Fruit fly (Drosophila melanogaster) whole organism, embryonic: ENCODE data around the gene CG7080.
A peak's percentile ranks its signal among the peaks of the same experiment; 100 is the strongest.

ENCODE experiments used
- BEAF-32 ChIP-seq: fragments of 200-800 bp; sonication (Bioruptor generic); optimal IDR thresholded peaks from 3 replicates; lab custom pipeline; 2017; ENCODE audit warnings: missing biosample characterization, missing genetic modification characterization, mild to moderate bottlenecking, moderate library complexity, missing genetic modification reagents
- Bgb ChIP-seq: fragments of 200-800 bp; sonication (Bioruptor generic); IDR thresholded peaks from 2 replicates; pipeline ENCODE4 v1.3.6; 2022; ENCODE audit warnings: missing biosample characterization, missing genetic modification characterization; ENCODE audit not compliant: partially characterized antibody
- CG13123 ChIP-seq: fragments of 200-800 bp; sonication (Bioruptor generic); optimal IDR thresholded peaks from 2 replicates; lab custom pipeline; 2016; ENCODE audit warnings: missing biosample characterization, missing genetic modification characterization
- CG13287 ChIP-seq: fragments of 200-800 bp; sonication (Bioruptor generic); IDR thresholded peaks from 2 replicates; pipeline ENCODE4 v1.3.6; 2022; ENCODE audit warnings: missing biosample characterization, missing genetic modification characterization; ENCODE audit not compliant: partially characterized antibody
- CG13296 ChIP-seq: fragments of 200-800 bp; sonication (Bioruptor generic); optimal IDR thresholded peaks from 3 replicates; lab custom pipeline; 2018; ENCODE audit warnings: missing biosample characterization, mild to moderate bottlenecking, missing genetic modification characterization
- CG14441 ChIP-seq: fragments of 200-800 bp; sonication (Bioruptor generic); IDR thresholded peaks from 2 replicates; pipeline ENCODE4 v1.3.6; 2022; ENCODE audit warnings: missing biosample characterization, missing genetic modification characterization
- CG15514 ChIP-seq: fragments of 200-800 bp; sonication (Bioruptor generic); optimal IDR thresholded peaks from 3 replicates; lab custom pipeline; 2017; ENCODE audit warnings: missing biosample characterization, missing genetic modification characterization, mild to moderate bottlenecking, moderate library complexity, missing genetic modification reagents
- CG15696 ChIP-seq: fragments of 200-800 bp; sonication (Bioruptor generic); optimal IDR thresholded peaks from 2 replicates; lab custom pipeline; 2019; ENCODE audit warnings: missing biosample characterization, mild to moderate bottlenecking, missing genetic modification characterization, moderate library complexity
- CG17829 ChIP-seq: fragments of 200-800 bp; optimal IDR thresholded peaks from 2 replicates; lab custom pipeline; 2019; ENCODE audit warnings: missing biosample characterization, mild to moderate bottlenecking, missing genetic modification characterization, moderate library complexity
- CG1792 ChIP-seq: fragments of 200-800 bp; sonication (Bioruptor generic); optimal IDR thresholded peaks from 2 replicates; lab custom pipeline; 2016; ENCODE audit warnings: missing biosample characterization, missing genetic modification characterization
- CG2116 ChIP-seq: fragments of 200-800 bp; sonication (Bioruptor generic); optimal IDR thresholded peaks from 3 replicates; lab custom pipeline; 2018; ENCODE audit warnings: missing biosample characterization, mild to moderate bottlenecking, missing genetic modification characterization
- CG34224 ChIP-seq: fragments of 200-800 bp; sonication (Bioruptor generic); IDR thresholded peaks from 3 replicates; pipeline ENCODE4 v1.3.6; 2022; ENCODE audit warnings: missing biosample characterization, missing genetic modification characterization; ENCODE audit not compliant: partially characterized antibody
- CG3838 ChIP-seq: fragments of 200-800 bp; sonication (Bioruptor generic); optimal IDR thresholded peaks from 3 replicates; lab custom pipeline; 2016; ENCODE audit warnings: missing biosample characterization, missing genetic modification characterization
- CG4360 ChIP-seq: fragments of 200-800 bp; sonication (Bioruptor generic); IDR thresholded peaks from 2 replicates; pipeline ENCODE4 v1.3.6; 2022; ENCODE audit warnings: missing biosample characterization, missing genetic modification characterization
- CG5180 ChIP-seq: fragments of 200-800 bp; sonication (Bioruptor generic); optimal IDR thresholded peaks from 3 replicates; lab custom pipeline; 2017; ENCODE audit warnings: missing biosample characterization, missing genetic modification characterization, mild to moderate bottlenecking, moderate library complexity, missing genetic modification reagents
- CG6791 ChIP-seq: fragments of 200-800 bp; sonication (Bioruptor generic); IDR thresholded peaks from 3 replicates; pipeline ENCODE4 v1.3.6; 2022; ENCODE audit warnings: missing biosample characterization, missing genetic modification characterization; ENCODE audit not compliant: partially characterized antibody
- CG7556 ChIP-seq: fragments of 200-800 bp; sonication (Bioruptor generic); optimal IDR thresholded peaks from 2 replicates; lab custom pipeline; 2017; ENCODE audit warnings: missing biosample characterization, mild to moderate bottlenecking, missing genetic modification characterization
- CTCF ChIP-seq: fragments of 200-800 bp; sonication (Bioruptor generic); optimal IDR thresholded peaks from 2 replicates; lab custom pipeline; 2017; ENCODE audit warnings: missing biosample characterization, mild to moderate bottlenecking, missing genetic modification characterization, moderate library complexity
- CkIIα-i1 ChIP-seq: fragments of 200-800 bp; sonication (Bioruptor generic); IDR thresholded peaks from 2 replicates; pipeline ENCODE4 v1.3.6; 2022; ENCODE audit warnings: missing biosample characterization, missing genetic modification characterization
- D ChIP-seq, 2 experiments: fragments of 200-800 bp in 1 of 2; fragments of >200 bp in 1 of 2; sonication (Bioruptor generic) in 1 of 2; optimal IDR thresholded peaks; 2 replicates in 1 of 2; 3 replicates in 1 of 2; lab custom pipeline; 2017; ENCODE audit warnings: mild to moderate bottlenecking in 1 of 2, missing biosample characterization in 1 of 2, missing genetic modification characterization in 1 of 2, missing genetic modification reagents in 1 of 2
- Dll ChIP-seq: fragments of 200-800 bp; sonication (Bioruptor generic); IDR thresholded peaks from 4 replicates; pipeline ENCODE4 v1.3.6; 2022; ENCODE audit warnings: missing biosample characterization, missing genetic modification characterization; ENCODE audit not compliant: partially characterized antibody
- Doc3 ChIP-seq: fragments of 200-800 bp; sonication (Bioruptor generic); IDR thresholded peaks from 3 replicates; pipeline ENCODE4 v1.3.6; 2022; ENCODE audit warnings: missing biosample characterization, missing genetic modification characterization; ENCODE audit not compliant: partially characterized antibody
- Dp ChIP-seq: fragments of 200-800 bp; sonication (Bioruptor generic); optimal IDR thresholded peaks from 2 replicates; lab custom pipeline; 2018; ENCODE audit warnings: missing biosample characterization, mild to moderate bottlenecking, missing genetic modification characterization, moderate library complexity
- Dref ChIP-seq: fragments of 200-800 bp; sonication (Bioruptor generic); IDR thresholded peaks from 2 replicates; pipeline ENCODE4 v1.3.6; 2022; ENCODE audit warnings: missing biosample characterization, missing genetic modification characterization
- E2f2 ChIP-seq: fragments of 200-800 bp; sonication (Bioruptor generic); IDR thresholded peaks from 2 replicates; pipeline ENCODE4 v1.3.6; 2022; ENCODE audit warnings: missing biosample characterization, missing genetic modification characterization
- HLH4C ChIP-seq: fragments of 200-800 bp; sonication (Bioruptor generic); IDR thresholded peaks from 3 replicates; pipeline ENCODE4 v1.3.6; 2022; ENCODE audit warnings: missing biosample characterization, missing genetic modification characterization; ENCODE audit not compliant: partially characterized antibody
- MBD-R2 ChIP-seq: fragments of 200-800 bp; sonication (Bioruptor generic); IDR thresholded peaks from 2 replicates; pipeline ENCODE4 v1.3.6; 2022; ENCODE audit warnings: missing biosample characterization, missing genetic modification characterization
- Opbp ChIP-seq: fragments of 200-800 bp; sonication (Bioruptor generic); IDR thresholded peaks from 3 replicates; pipeline ENCODE4 v1.3.6; 2022; ENCODE audit warnings: missing biosample characterization, missing genetic modification characterization; ENCODE audit not compliant: partially characterized antibody
- Poxn ChIP-seq: fragments of 200-800 bp; sonication (Bioruptor generic); IDR thresholded peaks from 2 replicates; pipeline ENCODE4 v1.3.6; 2022; ENCODE audit warnings: missing biosample characterization, missing genetic modification characterization
- Scr ChIP-seq: fragments of 200-800 bp; sonication (Bioruptor generic); IDR thresholded peaks from 2 replicates; pipeline ENCODE4 v1.3.6; 2022; ENCODE audit warnings: missing biosample characterization, missing genetic modification characterization; ENCODE audit not compliant: partially characterized antibody
- Sry-δ ChIP-seq: fragments of 200-800 bp; sonication (Bioruptor generic); optimal IDR thresholded peaks from 2 replicates; lab custom pipeline; 2016; ENCODE audit warnings: missing biosample characterization, missing genetic modification characterization
- ato ChIP-seq: fragments of 200-800 bp; sonication (Bioruptor generic); IDR thresholded peaks from 2 replicates; pipeline ENCODE4 v1.3.6; 2022; ENCODE audit warnings: missing biosample characterization, missing genetic modification characterization; ENCODE audit not compliant: partially characterized antibody
- bbx ChIP-seq: fragments of 200-800 bp; sonication (Bioruptor generic); IDR thresholded peaks from 2 replicates; pipeline ENCODE4 v1.3.6; 2022; ENCODE audit warnings: missing biosample characterization, missing genetic modification characterization; ENCODE audit not compliant: partially characterized antibody
- chm ChIP-seq: fragments of 200-800 bp; sonication (Bioruptor generic); IDR thresholded peaks from 2 replicates; pipeline ENCODE4 v1.3.6; 2022; ENCODE audit warnings: missing biosample characterization, missing genetic modification characterization
- crp ChIP-seq, 2 experiments: fragments of 200-800 bp; sonication (Bioruptor generic); optimal IDR thresholded peaks; 2 replicates in 1 of 2; 3 replicates in 1 of 2; lab custom pipeline; 2017; ENCODE audit warnings: missing biosample characterization in 2 of 2, missing genetic modification characterization in 2 of 2, mild to moderate bottlenecking in 1 of 2, moderate library complexity in 1 of 2
- gcm2 ChIP-seq: fragments of 200-800 bp; sonication (Bioruptor generic); optimal IDR thresholded peaks from 2 replicates; lab custom pipeline; 2016; ENCODE audit warnings: missing biosample characterization, missing genetic modification characterization
- mam ChIP-seq: fragments of 200-800 bp; sonication (Bioruptor generic); optimal IDR thresholded peaks from 3 replicates; lab custom pipeline; 2016; ENCODE audit warnings: missing biosample characterization, missing genetic modification characterization
- nerfin-2 ChIP-seq: fragments of 200-800 bp; sonication (Bioruptor generic); IDR thresholded peaks from 2 replicates; pipeline ENCODE4 v1.3.6; 2022; ENCODE audit warnings: missing biosample characterization, missing genetic modification characterization; ENCODE audit not compliant: partially characterized antibody
- pzg ChIP-seq: fragments of 200-800 bp; sonication (Bioruptor generic); optimal IDR thresholded peaks from 3 replicates; lab custom pipeline; 2018; ENCODE audit warnings: missing biosample characterization, mild to moderate bottlenecking, missing genetic modification characterization, moderate library complexity
- sens ChIP-seq: fragments of 200-800 bp; sonication (Bioruptor generic); peaks from one replicate; lab custom pipeline; 2016; ENCODE audit warnings: missing biosample characterization, missing genetic modification characterization
- sna ChIP-seq: fragments of 200-800 bp; sonication (Bioruptor generic); IDR thresholded peaks from 2 replicates; pipeline ENCODE4 v1.3.6; 2022; ENCODE audit warnings: missing biosample characterization, missing genetic modification characterization; ENCODE audit not compliant: partially characterized antibody
- stwl ChIP-seq: fragments of 200-800 bp; sonication (Bioruptor generic); optimal IDR thresholded peaks from 3 replicates; lab custom pipeline; 2018; ENCODE audit warnings: missing biosample characterization, mild to moderate bottlenecking, missing genetic modification characterization, moderate library complexity
- twi ChIP-seq: fragments of 200-800 bp; optimal IDR thresholded peaks from 2 replicates; lab custom pipeline; 2019; ENCODE audit warnings: missing biosample characterization, mild to moderate bottlenecking, missing genetic modification characterization, moderate library complexity
- unc-4 ChIP-seq: fragments of 200-800 bp; sonication (Bioruptor generic); IDR thresholded peaks from 2 replicates; pipeline ENCODE4 v1.3.6; 2022; ENCODE audit warnings: missing biosample characterization, missing genetic modification characterization; ENCODE audit not compliant: partially characterized antibody
- vvl ChIP-seq: fragments of 200-800 bp; sonication (Bioruptor generic); IDR thresholded peaks from 2 replicates; pipeline ENCODE4 v1.3.6; 2022; ENCODE audit warnings: missing biosample characterization, missing genetic modification characterization
- z ChIP-seq: fragments of 200-800 bp; sonication (Bioruptor generic); IDR thresholded peaks from 3 replicates; pipeline ENCODE4 v1.3.6; 2022; ENCODE audit warnings: missing biosample characterization, missing genetic modification characterization
- zen2 ChIP-seq: fragments of 200-800 bp; sonication (Bioruptor generic); IDR thresholded peaks from 3 replicates; pipeline ENCODE4 v1.3.6; 2022; ENCODE audit warnings: missing biosample characterization, missing genetic modification characterization; ENCODE audit not compliant: partially characterized antibody

CG7080 gene

DNA sequence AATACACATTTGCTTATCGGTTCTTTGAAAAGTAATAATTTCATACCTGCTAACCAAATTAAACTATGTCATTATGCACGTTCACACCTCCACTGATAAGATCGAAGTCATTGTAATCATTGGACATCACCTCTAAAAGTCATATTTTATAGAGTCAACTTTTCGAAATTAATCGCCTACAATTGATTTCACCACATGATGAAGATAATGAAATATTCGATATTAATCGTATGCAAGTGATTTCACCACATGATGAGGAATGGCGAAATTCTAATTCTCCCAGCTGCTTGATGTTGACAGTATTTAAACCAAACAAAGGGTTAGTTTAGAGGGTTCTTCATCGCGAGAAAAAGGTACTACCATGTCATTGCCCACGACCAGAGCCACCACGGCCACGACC is 46.6 kb downstream of the CG7080 start, which contains the start of gene CG18596 (continued):
- no peak for TF ChIP-seq sens
- no peak for TF ChIP-seq D (optimal IDR thresholded peaks at IDR 0.05; lab: Kevin White, UChicago)
- no peak for TF ChIP-seq D (GFP tag; optimal IDR thresholded peaks at IDR 0.05; lab: Kevin White, UChicago)
- TF ChIP-seq mam (GFP tag; lab: Kevin White, UChicago): no peak
- TF ChIP-seq CkIIα-i1 (GFP tag; lab: Robert Waterston, UW): no peak
- peak; percentile 29 for TF ChIP-seq CG15514 (GFP tag; lab: Kevin White, UChicago)
- TF ChIP-seq CTCF (GFP tag; lab: Kevin White, UChicago): peak; percentile 20
- no peak for TF ChIP-seq CG3838 (GFP tag; lab: Kevin White, UChicago)
- no peak for TF ChIP-seq CG1792 (GFP tag; lab: Kevin White, UChicago)
- peak; percentile 97 for TF ChIP-seq CG34224
- no peak for TF ChIP-seq Poxn (GFP tag; lab: Robert Waterston, UW)
- TF ChIP-seq chm (GFP tag; lab: Robert Waterston, UW): 0 out of 2 replicates have a peak, but pooled peaks have one; percentile 41
- TF ChIP-seq vvl (GFP tag; lab: Robert Waterston, UW): no peak
- peak; percentile 78 for TF ChIP-seq Sry-δ
- no peak for TF ChIP-seq CG7556
- no peak for TF ChIP-seq CG5180 (GFP tag; lab: Kevin White, UChicago)
- TF ChIP-seq z (GFP tag; lab: Robert Waterston, UW): 0 out of 3 replicates have a peak, but pooled peaks have one; percentile 5

DNA sequence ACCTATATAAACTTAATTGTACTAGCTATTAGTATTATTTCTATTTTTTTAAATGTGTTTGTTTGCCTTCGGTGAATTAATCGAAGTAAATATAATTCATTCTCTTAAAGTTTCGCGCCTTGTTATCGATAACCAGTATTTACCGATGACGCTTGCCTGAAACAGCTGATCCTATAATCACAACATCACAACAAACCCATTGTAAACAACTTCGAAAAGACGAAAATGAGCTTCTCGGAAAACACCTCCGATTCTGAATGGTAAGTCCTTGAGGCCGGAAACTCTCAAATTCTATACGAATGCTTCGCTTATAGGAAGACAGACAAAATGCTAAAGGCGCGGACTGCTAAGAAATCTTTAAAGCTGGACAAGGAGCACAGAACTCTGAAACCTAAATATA is 50.8 kb downstream of the CG7080 start, which contains the start of gene CG34149:
TSS of gene CG34149 (plus strand) at position 187 of the 400 bp plus-strand sequence.
- TF ChIP-seq bbx (GFP tag; lab: Robert Waterston, UW): peak; percentile 61
- no peak for TF ChIP-seq CG15696 (tag; lab: Kevin White, UChicago)
- TF ChIP-seq BEAF-32 (GFP tag; lab: Kevin White, UChicago): peak; percentile 31
- TF ChIP-seq CG2116 (GFP tag; lab: Kevin White, UChicago): peak; percentile 18
- peak; percentile 58 for TF ChIP-seq nerfin-2 (GFP tag; lab: Robert Waterston, UW)
- TF ChIP-seq pzg (GFP tag; lab: Kevin White, UChicago): peak; percentile 28
- TF ChIP-seq CG6791 (GFP tag; lab: Robert Waterston, UW): peak; percentile 23; the same call in 1 of the 3 replicates
- peak; percentile 63 for TF ChIP-seq Dref (GFP tag; lab: Robert Waterston, UW)
- peak; percentile 73 for TF ChIP-seq CG13287
- peak; percentile 84 for TF ChIP-seq E2f2 (GFP tag; lab: Robert Waterston, UW)
- TF ChIP-seq sna (GFP tag; lab: Robert Waterston, UW): peak; percentile 47
- no peak for TF ChIP-seq twi (tag; lab: Kevin White, UChicago)
- TF ChIP-seq CG13296: no peak
- TF ChIP-seq CG34224: peak; percentile 53; the same call in 1 of the 3 replicates
- TF ChIP-seq ato (GFP tag; lab: Robert Waterston, UW): peak; percentile 34; the same call in 1 of the 2 replicates
- TF ChIP-seq unc-4 (GFP tag; lab: Robert Waterston, UW): peak; percentile 55
- peak; percentile 10; the same call in 2 of the 3 replicates for TF ChIP-seq Opbp (GFP tag; lab: Robert Waterston, UW)
- TF ChIP-seq stwl (tag; lab: Kevin White, UChicago): peak; percentile 48
- TF ChIP-seq crp (GFP tag; optimal IDR thresholded peaks at IDR 0.05; lab: Kevin White, UChicago): peak in 1 of 2 experiments; percentile 84
- TF ChIP-seq Bgb (GFP tag; lab: Robert Waterston, UW): peak; percentile 33; the same call in 1 of the 2 replicates
- 0 out of 3 replicates have a peak, but pooled peaks have one; percentile 19 for TF ChIP-seq Doc3 (GFP tag; lab: Robert Waterston, UW)
- no peak for TF ChIP-seq CG4360
- no peak for TF ChIP-seq CG17829 (tag; lab: Kevin White, UChicago)
- TF ChIP-seq Scr (GFP tag; lab: Robert Waterston, UW): peak; percentile 59
- TF ChIP-seq MBD-R2 (GFP tag; lab: Robert Waterston, UW): peak; percentile 53
- peak; percentile 74 for TF ChIP-seq HLH4C (GFP tag; lab: Robert Waterston, UW)
- TF ChIP-seq CG13123 (GFP tag; lab: Kevin White, UChicago): no peak
- peak; percentile 79 for TF ChIP-seq Dp (GFP tag; lab: Kevin White, UChicago)
- no peak for TF ChIP-seq CG14441 (GFP tag; lab: Robert Waterston, UW)
- peak; percentile 22 for TF ChIP-seq Sry-δ
- TF ChIP-seq gcm2 (GFP tag; lab: Kevin White, UChicago): no peak
- TF ChIP-seq Dll (GFP tag; lab: Robert Waterston, UW): peak; percentile 71; the same call in 3 of the 4 replicates
- peak; percentile 41; the same call in 2 of the 3 replicates for TF ChIP-seq zen2 (GFP tag; lab: Robert Waterston, UW)
